Fruit fly (Drosophila melanogaster) whole organism, embryonic: ENCODE measurements around the gene CSN1b.
A peak's percentile ranks its signal among the peaks of the same experiment; 100 is the strongest.

ENCODE experiments used
- Antp ChIP-seq: fragments of 200-800 bp; sonication (Bioruptor generic); optimal IDR thresholded peaks from 3 replicates; lab custom pipeline; 2016; ENCODE audit warnings: missing biosample characterization, missing genetic modification characterization
- Awh ChIP-seq: fragments of 200-800 bp; sonication (Bioruptor generic); IDR thresholded peaks from 2 replicates; pipeline ENCODE4, ENCODE4 v1.3.6; 2022; ENCODE audit warnings: missing biosample characterization, missing genetic modification characterization
- Bgb ChIP-seq: fragments of 200-800 bp; sonication (Bioruptor generic); IDR thresholded peaks from 2 replicates; pipeline ENCODE4 v1.3.6; 2022; ENCODE audit warnings: missing biosample characterization, missing genetic modification characterization; ENCODE audit not compliant: partially characterized antibody
- CG10274 ChIP-seq: fragments of 200-800 bp; sonication (Bioruptor generic); optimal IDR thresholded peaks from 3 replicates; lab custom pipeline; 2017; ENCODE audit warnings: missing biosample characterization, mild to moderate bottlenecking, missing genetic modification characterization
- CG11723 ChIP-seq: fragments of 200-800 bp; sonication (Bioruptor generic); optimal IDR thresholded peaks from 2 replicates; lab custom pipeline; 2017; ENCODE audit warnings: missing biosample characterization, mild to moderate bottlenecking, missing genetic modification characterization
- CG12659 ChIP-seq: fragments of 200-800 bp; sonication (Bioruptor generic); optimal IDR thresholded peaks from 3 replicates; lab custom pipeline; 2017; ENCODE audit warnings: mild to moderate bottlenecking, missing biosample characterization, missing genetic modification reagents, missing genetic modification characterization
- CG12744 ChIP-seq: fragments of 200-800 bp; sonication (Bioruptor generic); optimal IDR thresholded peaks from 2 replicates; lab custom pipeline; 2016; ENCODE audit warnings: missing biosample characterization, missing genetic modification characterization
- CG14050 ChIP-seq: fragments of 200-800 bp; sonication (Bioruptor generic); IDR thresholded peaks from 3 replicates; pipeline ENCODE4 v1.3.6; 2022; ENCODE audit warnings: missing biosample characterization, missing genetic modification characterization
- CG14441 ChIP-seq: fragments of 200-800 bp; sonication (Bioruptor generic); IDR thresholded peaks from 2 replicates; pipeline ENCODE4 v1.3.6; 2022; ENCODE audit warnings: missing biosample characterization, missing genetic modification characterization
- CG15011 ChIP-seq: fragments of 200-800 bp; sonication (Bioruptor generic); optimal IDR thresholded peaks from 3 replicates; lab custom pipeline; 2018; ENCODE audit warnings: missing biosample characterization, mild to moderate bottlenecking, missing genetic modification characterization
- CG1647 ChIP-seq: fragments of 200-800 bp; sonication (Bioruptor generic); optimal IDR thresholded peaks from 3 replicates; lab custom pipeline; 2016; ENCODE audit warnings: missing biosample characterization, missing genetic modification characterization
- CG17802 ChIP-seq: fragments of 200-800 bp; sonication (Bioruptor generic); optimal IDR thresholded peaks from 2 replicates; lab custom pipeline; 2018; ENCODE audit warnings: missing biosample characterization, mild to moderate bottlenecking, missing genetic modification characterization, moderate library complexity
- CG17912 ChIP-seq: fragments of 200-800 bp; sonication (Bioruptor generic); optimal IDR thresholded peaks from 2 replicates; lab custom pipeline; 2018; ENCODE audit warnings: missing biosample characterization, mild to moderate bottlenecking, missing genetic modification characterization
- CG18599 ChIP-seq: fragments of 200-800 bp; sonication (Bioruptor generic); optimal IDR thresholded peaks from 3 replicates; lab custom pipeline; 2017; ENCODE audit warnings: missing biosample characterization, missing genetic modification characterization, mild to moderate bottlenecking, moderate library complexity, missing genetic modification reagents
- CG2712 ChIP-seq: fragments of 200-800 bp; optimal IDR thresholded peaks from 3 replicates; lab custom pipeline; 2019; ENCODE audit warnings: missing biosample characterization, mild to moderate bottlenecking, missing genetic modification characterization, moderate library complexity
- CG33557 ChIP-seq: fragments of 200-800 bp; sonication (Bioruptor generic); optimal IDR thresholded peaks from 2 replicates; lab custom pipeline; 2019; ENCODE audit warnings: missing biosample characterization, mild to moderate bottlenecking, missing genetic modification characterization, moderate library complexity
- CG3995 ChIP-seq: fragments of 200-800 bp; sonication (Bioruptor generic); optimal IDR thresholded peaks from 3 replicates; lab custom pipeline; 2016; ENCODE audit warnings: missing biosample characterization, missing genetic modification characterization
- CG42726 ChIP-seq: fragments of 200-800 bp; sonication (Bioruptor generic); IDR thresholded peaks from 2 replicates; pipeline ENCODE4 v1.3.6; 2022; ENCODE audit warnings: missing biosample characterization, missing genetic modification characterization; ENCODE audit not compliant: partially characterized antibody
- CG4404 ChIP-seq: fragments of 200-800 bp; sonication (Bioruptor generic); IDR thresholded peaks from 2 replicates; pipeline ENCODE4 v1.3.6; 2022; ENCODE audit warnings: missing biosample characterization, missing genetic modification characterization
- CG4424 ChIP-seq: fragments of 200-800 bp; sonication (Bioruptor generic); optimal IDR thresholded peaks from 3 replicates; lab custom pipeline; 2016; ENCODE audit warnings: missing biosample characterization, missing genetic modification characterization
- CG6654 ChIP-seq: fragments of 200-800 bp; sonication (Bioruptor generic); optimal IDR thresholded peaks from 2 replicates; lab custom pipeline; 2017; ENCODE audit warnings: missing biosample characterization, mild to moderate bottlenecking, missing genetic modification characterization
- CG6791 ChIP-seq: fragments of 200-800 bp; sonication (Bioruptor generic); IDR thresholded peaks from 3 replicates; pipeline ENCODE4 v1.3.6; 2022; ENCODE audit warnings: missing biosample characterization, missing genetic modification characterization; ENCODE audit not compliant: partially characterized antibody
- CG8089 ChIP-seq: fragments of 200-800 bp; sonication (Bioruptor generic); optimal IDR thresholded peaks from 3 replicates; lab custom pipeline; 2016; ENCODE audit warnings: missing biosample characterization, missing genetic modification characterization
- CG8388 ChIP-seq: fragments of 200-800 bp; sonication (Bioruptor generic); optimal IDR thresholded peaks from 2 replicates; lab custom pipeline; 2019; ENCODE audit warnings: missing biosample characterization, mild to moderate bottlenecking, missing genetic modification characterization, moderate library complexity
- CG9609 ChIP-seq: fragments of 200-800 bp; sonication (Bioruptor generic); optimal IDR thresholded peaks from 3 replicates; lab custom pipeline; 2016; ENCODE audit warnings: missing biosample characterization, missing genetic modification characterization
- CG9876 ChIP-seq: fragments of 200-800 bp; sonication (Bioruptor generic); optimal IDR thresholded peaks from 2 replicates; lab custom pipeline; 2016; ENCODE audit warnings: missing biosample characterization, missing genetic modification characterization
- Camta ChIP-seq: fragments of 200-800 bp; sonication (Bioruptor generic); optimal IDR thresholded peaks from 2 replicates; lab custom pipeline; 2016; ENCODE audit warnings: missing biosample characterization, missing genetic modification characterization
- D19B ChIP-seq: fragments of 200-800 bp; sonication (Bioruptor generic); optimal IDR thresholded peaks from 2 replicates; lab custom pipeline; 2017; ENCODE audit warnings: missing biosample characterization, mild to moderate bottlenecking, missing genetic modification characterization
- Deaf1 ChIP-seq: fragments of 200-800 bp; optimal IDR thresholded peaks from 3 replicates; lab custom pipeline; 2019; ENCODE audit warnings: missing biosample characterization, mild to moderate bottlenecking, missing genetic modification characterization, moderate library complexity
- E2f2 ChIP-seq: fragments of 200-800 bp; sonication (Bioruptor generic); IDR thresholded peaks from 2 replicates; pipeline ENCODE4 v1.3.6; 2022; ENCODE audit warnings: missing biosample characterization, missing genetic modification characterization
- HLHmδ ChIP-seq: fragments of 200-800 bp; sonication (Bioruptor generic); optimal IDR thresholded peaks from 2 replicates; lab custom pipeline; 2018; ENCODE audit warnings: missing biosample characterization, mild to moderate bottlenecking, missing genetic modification characterization, moderate library complexity
- MBD-R2 ChIP-seq: fragments of 200-800 bp; sonication (Bioruptor generic); IDR thresholded peaks from 2 replicates; pipeline ENCODE4 v1.3.6; 2022; ENCODE audit warnings: missing biosample characterization, missing genetic modification characterization
- Myb ChIP-seq: fragments of 200-800 bp; sonication (Bioruptor generic); optimal IDR thresholded peaks from 2 replicates; lab custom pipeline; 2016; ENCODE audit warnings: missing biosample characterization, missing genetic modification characterization
- Side ChIP-seq: fragments of 200-800 bp; sonication (Bioruptor generic); optimal IDR thresholded peaks from 2 replicates; lab custom pipeline; 2016; ENCODE audit warnings: missing biosample characterization, missing genetic modification characterization
- Sry-β ChIP-seq: fragments of 200-800 bp; sonication (Bioruptor generic); optimal IDR thresholded peaks from 2 replicates; lab custom pipeline; 2018; ENCODE audit warnings: missing biosample characterization, mild to moderate bottlenecking, missing genetic modification characterization, moderate library complexity
- ab ChIP-seq: fragments of 200-800 bp; sonication (Bioruptor generic); optimal IDR thresholded peaks from 2 replicates; lab custom pipeline; 2016; ENCODE audit warnings: missing biosample characterization, missing genetic modification characterization
- disco-r ChIP-seq: fragments of 200-800 bp; sonication (Bioruptor generic); optimal IDR thresholded peaks from 2 replicates; lab custom pipeline; 2016; ENCODE audit warnings: missing biosample characterization, missing genetic modification characterization
- ems ChIP-seq: fragments of 200-800 bp; sonication (Bioruptor generic); optimal IDR thresholded peaks from 3 replicates; lab custom pipeline; 2016; ENCODE audit warnings: missing biosample characterization, missing genetic modification characterization
- eyg ChIP-seq: fragments of 200-800 bp; sonication (Bioruptor generic); optimal IDR thresholded peaks from 3 replicates; lab custom pipeline; 2016; ENCODE audit warnings: missing biosample characterization, missing genetic modification characterization
- gfzf ChIP-seq: fragments of 200-800 bp; sonication (Bioruptor generic); optimal IDR thresholded peaks from 2 replicates; lab custom pipeline; 2016; ENCODE audit warnings: missing biosample characterization, mild to moderate bottlenecking, missing genetic modification characterization, moderate library complexity
- nerfin-1 ChIP-seq: fragments of 200-800 bp; sonication (Bioruptor generic); optimal IDR thresholded peaks from 3 replicates; lab custom pipeline; 2019; ENCODE audit warnings: missing biosample characterization, mild to moderate bottlenecking, missing genetic modification characterization, moderate library complexity
- onecut ChIP-seq: fragments of 200-800 bp; sonication (Bioruptor generic); IDR thresholded peaks from 2 replicates; pipeline ENCODE4 v1.3.6; 2022; ENCODE audit warnings: missing biosample characterization, missing genetic modification characterization
- phol ChIP-seq: fragments of 200-800 bp; sonication (Bioruptor generic); optimal IDR thresholded peaks from 3 replicates; lab custom pipeline; 2018; ENCODE audit warnings: missing biosample characterization, mild to moderate bottlenecking, missing genetic modification characterization, moderate library complexity
- pnt ChIP-seq: fragments of 200-800 bp; sonication (Bioruptor generic); optimal IDR thresholded peaks from 3 replicates; lab custom pipeline; 2016; ENCODE audit warnings: missing biosample characterization, missing genetic modification characterization
- pum ChIP-seq: fragments of 200-800 bp; sonication (Bioruptor generic); optimal IDR thresholded peaks from 2 replicates; lab custom pipeline; 2016; ENCODE audit warnings: missing biosample characterization, missing genetic modification characterization
- ranshi ChIP-seq: fragments of 200-800 bp; sonication (Bioruptor generic); IDR thresholded peaks from 2 replicates; pipeline ENCODE4 v1.3.6; 2022; ENCODE audit warnings: missing biosample characterization, missing genetic modification characterization
- salm ChIP-seq: fragments of 200-800 bp; sonication (Bioruptor generic); optimal IDR thresholded peaks from 2 replicates; lab custom pipeline; 2018; ENCODE audit warnings: missing biosample characterization, mild to moderate bottlenecking, missing genetic modification characterization
- schlank ChIP-seq: fragments of 200-800 bp; sonication (Bioruptor generic); optimal IDR thresholded peaks from 2 replicates; lab custom pipeline; 2018; ENCODE audit warnings: missing biosample characterization, mild to moderate bottlenecking, missing genetic modification characterization
- sens ChIP-seq: fragments of 200-800 bp; sonication (Bioruptor generic); peaks from one replicate; lab custom pipeline; 2016; ENCODE audit warnings: missing biosample characterization, missing genetic modification characterization
- so ChIP-seq: fragments of 200-800 bp; sonication (Bioruptor generic); IDR thresholded peaks from 3 replicates; pipeline ENCODE4 v1.3.6; 2022; ENCODE audit warnings: missing biosample characterization, missing genetic modification characterization

CSN1b gene

dm6 chr3L:18898770-18899278, 5.9 kb downstream of the CSN1b start, which contains the start of gene RpL26 (continued):
- peak; percentile 68 for TF ChIP-seq nerfin-1 (tag; lab: Kevin White, UChicago)
- TF ChIP-seq Awh (GFP tag; lab: Robert Waterston, UW) = no peak
- TF ChIP-seq D19B (GFP tag; lab: Kevin White, UChicago) = peak; percentile 46
- no peak for TF ChIP-seq CG18599
- TF ChIP-seq CG42726 (GFP tag; lab: Robert Waterston, UW) = no peak; the same call in none of the 2 replicates
- peak; percentile 64 for TF ChIP-seq ems
- TF ChIP-seq CG17912 (GFP tag; lab: Kevin White, UChicago) = peak; percentile 55
- peak; percentile 89 for TF ChIP-seq CG12659
- peak; percentile 91 for TF ChIP-seq CG6791 (GFP tag; lab: Robert Waterston, UW)
- no peak for TF ChIP-seq salm (tag; lab: Kevin White, UChicago)
- TF ChIP-seq CG1647 = peak; percentile 44
- peak; percentile 81 for TF ChIP-seq CG8089 (GFP tag; lab: Kevin White, UChicago)
- TF ChIP-seq Myb (GFP tag; lab: Kevin White, UChicago) = peak; percentile 96
- peak; percentile 87 for TF ChIP-seq CG9609 (GFP tag; lab: Kevin White, UChicago)
- peak; percentile 88 for TF ChIP-seq pum (GFP tag; lab: Kevin White, UChicago)
- TF ChIP-seq CG14050 (GFP tag; lab: Robert Waterston, UW) = peak; percentile 32; the same call in 2 of the 3 replicates
- peak; percentile 66 for TF ChIP-seq CG8388 (GFP tag; lab: Kevin White, UChicago)
- peak; percentile 66 for TF ChIP-seq CG15011 (GFP tag; lab: Kevin White, UChicago)
- peak; percentile 81 for TF ChIP-seq CG9876 (GFP tag; lab: Kevin White, UChicago)
- TF ChIP-seq CG17802 (tag; lab: Kevin White, UChicago) = peak; percentile 7
- peak; percentile 56 for TF ChIP-seq MBD-R2 (GFP tag; lab: Robert Waterston, UW)
- peak; percentile 7 for TF ChIP-seq CG10274 (GFP tag; lab: Kevin White, UChicago)
- TF ChIP-seq Side (GFP tag; lab: Kevin White, UChicago) = peak; percentile 71
- TF ChIP-seq disco-r (GFP tag; lab: Kevin White, UChicago) = peak; percentile 83
- TF ChIP-seq ranshi (GFP tag; lab: Robert Waterston, UW) = 0 out of 2 replicates have a peak, but pooled peaks have one; percentile 61
- peak; percentile 68 for TF ChIP-seq Camta (GFP tag; lab: Kevin White, UChicago)
- peak; percentile 20 for TF ChIP-seq eyg (GFP tag; lab: Kevin White, UChicago)
- peak; percentile 14 for TF ChIP-seq ab (GFP tag; lab: Kevin White, UChicago)
- no peak for TF ChIP-seq onecut (GFP tag; lab: Robert Waterston, UW)
- TF ChIP-seq pnt (GFP tag; lab: Kevin White, UChicago) = peak; percentile 78
- peak; percentile 60 for TF ChIP-seq CG11723 (GFP tag; lab: Kevin White, UChicago)
- no peak; the same call in none of the 2 replicates for TF ChIP-seq E2f2 (GFP tag; lab: Robert Waterston, UW)
- TF ChIP-seq gfzf = peak; percentile 40
- TF ChIP-seq CG4404 (GFP tag; lab: Robert Waterston, UW) = peak; percentile 83
- peak; percentile 73 for TF ChIP-seq CG14441 (GFP tag; lab: Robert Waterston, UW)
- no peak for TF ChIP-seq Deaf1 (tag; lab: Kevin White, UChicago)
- peak; percentile 58 for TF ChIP-seq CG4424 (GFP tag; lab: Kevin White, UChicago)
- TF ChIP-seq CG3995 (GFP tag; lab: Kevin White, UChicago) = peak; percentile 85
- peak; percentile 93 for TF ChIP-seq Bgb
- peak; percentile 65 for TF ChIP-seq schlank (tag; lab: Kevin White, UChicago)
- TF ChIP-seq so (GFP tag; lab: Robert Waterston, UW) = no peak
- TF ChIP-seq Antp (GFP tag; lab: Kevin White, UChicago) = peak; percentile 75
- no peak for TF ChIP-seq CG6654 (GFP tag; lab: Kevin White, UChicago)
- TF ChIP-seq sens = peak; percentile 97
- TF ChIP-seq HLHmδ (GFP tag; lab: Kevin White, UChicago) = no peak
- TF ChIP-seq CG12744 (GFP tag; lab: Kevin White, UChicago) = peak; percentile 69
- peak; percentile 75 for TF ChIP-seq CG2712 (tag; lab: Kevin White, UChicago)
- no peak for TF ChIP-seq Sry-β (GFP tag; lab: Kevin White, UChicago)
- TF ChIP-seq CG33557 (GFP tag; lab: Kevin White, UChicago) = peak; percentile 79
- TF ChIP-seq phol (tag; lab: Kevin White, UChicago) = peak; percentile 80
